Fruit fly (Drosophila melanogaster): Measurements from ENCODE around the gene cpo.

Gene cpo

DNA sequence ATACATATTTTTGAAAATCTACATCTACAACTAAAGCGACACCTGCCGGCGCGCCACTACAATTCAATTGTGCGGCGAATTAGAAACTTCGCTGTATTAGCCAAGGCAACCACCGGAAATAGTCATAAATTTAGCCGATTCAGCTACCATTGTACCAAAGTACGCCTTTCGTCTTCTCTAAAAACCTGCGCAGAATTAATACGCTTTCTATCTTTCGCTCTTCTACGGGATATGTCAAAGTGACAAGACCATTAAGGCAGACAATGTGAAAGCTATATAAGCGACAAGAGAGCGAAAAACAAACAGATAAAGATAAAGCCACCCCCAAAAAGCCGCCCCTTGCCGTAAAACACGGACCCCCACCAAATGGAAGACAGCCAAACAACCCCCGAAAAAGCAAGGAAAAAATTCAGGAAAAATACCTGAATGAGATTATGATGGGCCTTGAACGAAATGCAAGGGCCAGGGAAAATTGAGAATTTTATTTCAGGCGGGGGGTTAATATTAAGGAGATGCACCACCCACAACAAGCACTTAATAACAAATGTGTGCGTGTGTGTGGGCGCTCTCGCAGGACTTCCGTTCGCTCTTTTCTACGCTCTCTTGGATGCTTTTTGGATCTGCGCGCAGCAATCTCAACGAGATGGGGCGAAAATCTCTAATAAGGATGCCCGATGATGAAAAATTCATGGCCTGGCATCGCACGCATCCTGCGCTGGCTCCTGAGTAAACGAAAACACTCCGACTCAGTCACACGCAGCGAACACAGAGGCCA lies at the start of gene cpo:
cpo (plus strand) TSS at position 725 of the 775 bp plus-strand sequence.
- TF ChIP-seq CG8478 (optimal IDR thresholded peaks at IDR 0.05) (no peak), CTCF (optimal IDR thresholded peaks at IDR 0.05) (peak; percentile 83 to 89)

DNA sequence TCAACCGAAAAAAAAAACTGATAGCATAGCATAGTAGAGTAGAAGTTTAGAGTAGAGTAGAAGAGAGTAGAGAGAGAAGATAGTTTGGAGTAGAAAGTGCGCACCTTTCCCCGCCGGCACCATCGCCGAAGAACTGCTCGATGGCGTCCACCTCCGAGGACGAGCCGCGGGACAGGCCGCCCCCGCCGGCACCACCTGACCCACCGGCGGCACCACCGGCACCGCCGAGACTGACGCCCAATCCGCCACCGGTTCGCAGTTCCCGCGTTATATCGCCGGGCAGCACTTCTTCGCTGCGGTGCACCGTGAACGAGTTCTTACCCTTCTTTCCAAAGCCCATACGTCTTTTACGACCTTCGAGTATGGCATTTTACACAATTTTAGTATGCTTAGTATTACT lies 38.6 kb upstream of the cpo start:
- TF ChIP-seq CG8478 (optimal IDR thresholded peaks at IDR 0.05) (no peak), CTCF (optimal IDR thresholded peaks at IDR 0.05) (no peak)

DNA sequence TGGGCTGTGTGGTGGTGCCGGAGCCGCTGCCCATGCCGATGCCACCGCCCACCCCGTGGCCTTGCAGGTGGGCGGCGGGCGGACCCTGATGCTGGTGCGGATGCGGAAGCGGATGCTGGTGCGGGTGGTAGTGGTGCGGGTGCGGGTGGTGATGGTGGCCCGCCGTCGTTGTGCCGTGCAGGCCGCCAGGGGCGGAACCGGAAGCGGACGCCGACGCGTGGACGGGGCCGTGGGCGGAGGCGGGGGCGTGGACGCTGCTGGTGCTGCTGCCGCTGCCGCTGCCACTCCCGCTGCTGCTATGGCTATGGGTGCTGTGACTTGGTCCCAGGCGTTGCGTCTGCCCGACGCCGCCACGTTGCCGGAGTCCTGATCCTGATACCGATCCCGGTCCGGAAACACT lies 28.6 kb upstream of the cpo start:
- no peak for TF ChIP-seq CTCF (optimal IDR thresholded peaks at IDR 0.05)
- TF ChIP-seq CG8478 (optimal IDR thresholded peaks at IDR 0.05) = no peak

DNA sequence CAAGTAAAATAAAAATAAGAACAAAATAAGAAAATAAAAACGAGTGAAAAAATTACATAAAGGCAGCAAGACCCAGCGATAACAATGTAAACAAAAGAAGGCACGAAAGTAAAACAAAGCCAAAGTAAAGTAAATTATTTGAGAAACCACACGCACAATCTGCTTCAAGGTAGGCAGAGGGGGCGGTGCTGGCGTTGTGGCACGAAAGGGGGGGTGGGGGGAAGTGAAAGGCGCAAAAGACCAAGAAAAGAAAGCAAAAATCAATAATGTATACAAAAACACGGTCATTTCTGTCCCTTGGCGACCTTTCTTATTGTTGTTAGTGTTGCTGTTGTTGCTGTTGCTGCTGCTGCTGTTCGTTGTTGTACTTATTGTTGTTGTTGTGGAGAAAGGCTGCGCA lies 22.4 kb upstream of the cpo start:
- TF ChIP-seq CG8478 (optimal IDR thresholded peaks at IDR 0.05) = no peak
- TF ChIP-seq CTCF (optimal IDR thresholded peaks at IDR 0.05) = no peak

DNA sequence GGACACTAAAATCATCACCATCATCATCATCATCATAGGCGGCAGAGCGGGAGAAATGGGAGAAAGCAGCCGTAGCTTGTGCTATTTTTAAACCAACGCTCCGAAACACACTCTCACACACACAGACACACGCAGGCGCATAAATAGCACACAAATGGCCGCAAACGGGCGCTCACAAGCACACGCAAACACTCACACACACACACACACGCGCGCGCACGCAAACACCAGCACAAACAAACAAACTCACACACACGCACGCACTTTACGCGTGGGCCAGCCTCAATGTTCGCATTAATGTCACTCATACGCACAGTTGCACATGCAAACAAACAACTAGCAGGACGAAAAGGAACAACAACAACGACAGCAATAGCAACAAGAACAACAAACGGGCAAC lies 21.8 kb upstream of the cpo start:
- TF ChIP-seq CG8478 (optimal IDR thresholded peaks at IDR 0.05) (no peak), CTCF (optimal IDR thresholded peaks at IDR 0.05) (no peak)

DNA sequence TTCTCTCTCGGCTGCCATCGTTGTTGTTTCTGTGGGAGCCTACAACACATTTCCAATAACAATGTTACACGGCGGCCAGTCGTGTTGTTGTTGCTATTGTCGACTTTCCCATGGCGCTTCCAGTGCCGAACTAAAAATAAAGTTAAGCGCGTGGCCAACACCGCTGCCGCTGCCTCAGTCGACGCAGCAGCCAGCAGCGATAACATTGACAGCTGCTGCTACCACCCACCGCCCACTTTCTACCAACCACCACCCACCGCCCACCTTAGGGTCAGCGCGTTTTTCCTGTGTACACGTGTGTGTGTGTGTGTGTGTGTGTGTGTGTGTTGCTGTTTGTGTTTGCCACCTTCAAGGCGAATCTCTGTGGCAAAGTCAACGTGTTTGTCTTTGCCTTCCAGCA lies 18.6 kb upstream of the cpo start:
- TF ChIP-seq CG8478 (optimal IDR thresholded peaks at IDR 0.05) = no peak
- TF ChIP-seq CTCF (optimal IDR thresholded peaks at IDR 0.05) = no peak

DNA sequence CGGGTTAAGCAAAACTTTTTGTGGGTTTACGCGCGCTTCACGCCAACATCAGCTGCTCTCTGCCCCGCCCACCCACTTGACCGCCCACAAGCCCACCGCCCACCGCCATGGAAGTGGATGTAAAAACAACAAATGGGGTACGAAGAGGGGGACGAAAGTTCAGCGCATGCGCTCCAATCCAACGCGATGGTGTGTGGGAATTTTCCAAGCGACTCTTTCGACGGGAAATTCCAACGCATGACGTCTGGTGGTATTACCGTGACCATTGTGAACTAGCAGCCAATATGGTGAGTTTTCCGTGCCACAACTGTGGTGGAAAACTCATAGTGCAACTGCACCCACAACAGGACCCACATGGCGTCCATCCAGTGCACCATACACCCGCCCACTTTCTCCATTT lies 17.4 kb upstream of the cpo start:
- no peak for TF ChIP-seq CTCF (optimal IDR thresholded peaks at IDR 0.05)
- TF ChIP-seq CG8478 (optimal IDR thresholded peaks at IDR 0.05) = no peak

DNA sequence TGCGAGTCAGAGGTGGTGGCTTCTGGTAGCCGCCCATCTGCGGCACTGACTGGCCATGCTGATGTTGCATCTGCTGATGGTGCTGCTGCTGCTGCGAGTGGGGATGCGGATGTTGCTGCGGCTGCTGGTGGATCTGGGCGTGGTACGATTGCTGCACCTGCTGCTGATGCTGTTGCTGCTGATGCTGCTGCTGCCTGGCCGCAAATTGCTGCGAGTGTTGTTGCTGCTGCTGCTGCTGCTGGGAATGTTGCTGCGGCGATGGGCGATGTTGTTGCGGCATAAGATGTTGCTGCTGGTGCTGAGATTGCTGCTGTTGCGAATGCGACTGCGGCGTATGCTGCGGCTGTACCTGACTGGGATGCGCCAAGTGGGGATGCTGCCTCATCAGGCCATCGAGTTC lies 14.5 kb upstream of the cpo start:
- TF ChIP-seq CTCF (optimal IDR thresholded peaks at IDR 0.05) = no peak
- TF ChIP-seq CG8478 (optimal IDR thresholded peaks at IDR 0.05) = no peak

DNA sequence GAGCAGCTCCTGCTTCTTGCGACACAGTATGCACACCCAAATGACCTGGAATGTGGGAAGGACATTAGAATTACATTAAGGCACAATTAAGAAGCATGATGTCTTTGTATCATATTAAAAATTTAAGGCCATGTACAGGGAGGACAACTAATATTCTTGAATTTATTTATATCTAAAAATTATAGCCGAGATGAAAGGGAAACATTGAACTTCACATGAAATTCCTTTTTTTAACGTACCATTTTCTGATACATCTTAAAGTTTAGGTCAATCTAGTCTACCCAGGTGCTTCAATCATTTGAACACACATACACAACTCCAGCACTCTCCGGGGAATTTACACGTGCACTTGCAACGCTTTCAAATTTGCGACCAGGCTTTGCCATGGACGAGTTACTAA lies 13.5 kb upstream of the cpo start, which contains the start of gene CG12347:
CG12347 (plus strand) TSS at position 301 of the 400 bp plus-strand sequence.
- TF ChIP-seq CTCF (optimal IDR thresholded peaks at IDR 0.05) (no peak), CG8478 (optimal IDR thresholded peaks at IDR 0.05) (no peak)

DNA sequence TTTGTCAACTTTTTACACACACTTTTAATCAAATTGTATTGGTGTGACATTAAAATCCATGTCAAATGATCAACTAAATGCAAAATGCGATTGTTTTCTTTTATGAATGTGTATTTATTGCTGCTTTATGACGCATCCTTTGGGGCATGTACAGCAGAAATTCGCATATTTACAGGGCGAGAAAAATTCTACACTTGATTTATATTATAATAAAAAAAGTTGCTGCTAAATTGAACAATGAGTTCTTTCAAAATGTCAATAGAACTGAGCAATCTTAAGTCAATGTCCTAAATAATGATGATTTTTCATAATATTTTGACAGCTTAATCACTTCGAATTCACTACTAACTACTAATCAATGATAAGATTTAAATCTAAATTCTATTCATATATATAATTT lies 8.6 kb upstream of the cpo start, which contains the start of gene CG43445:
CG43445 (plus strand) TSS at position 301 of the 400 bp plus-strand sequence.
- TF ChIP-seq CG8478 (optimal IDR thresholded peaks at IDR 0.05) = no peak
- TF ChIP-seq CTCF (optimal IDR thresholded peaks at IDR 0.05) = no peak

DNA sequence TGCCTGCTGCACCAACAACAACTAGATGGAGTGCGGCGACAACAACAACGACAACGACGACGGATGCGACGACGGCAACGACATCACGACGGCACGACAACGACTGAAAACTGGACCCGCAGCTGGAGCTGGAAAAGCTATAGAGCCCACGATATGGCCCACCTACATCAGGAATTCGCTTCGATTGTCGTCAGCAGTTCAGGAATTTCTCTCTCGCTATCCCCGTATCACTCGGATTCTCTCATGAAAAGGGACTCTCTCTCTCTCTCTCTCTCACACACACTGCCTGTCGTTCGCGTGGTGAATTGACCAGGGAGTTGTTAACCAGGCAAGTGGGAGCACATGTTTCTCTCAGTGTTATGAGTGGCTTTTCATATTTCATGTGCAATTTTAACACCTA lies 3.2 kb upstream of the cpo start, which contains the start of gene Rim:
Rim (minus strand) TSS at position 101 of the 400 bp plus-strand sequence.
- TF ChIP-seq CG8478 (optimal IDR thresholded peaks at IDR 0.05) = no peak
- TF ChIP-seq CTCF (optimal IDR thresholded peaks at IDR 0.05) = no peak

DNA sequence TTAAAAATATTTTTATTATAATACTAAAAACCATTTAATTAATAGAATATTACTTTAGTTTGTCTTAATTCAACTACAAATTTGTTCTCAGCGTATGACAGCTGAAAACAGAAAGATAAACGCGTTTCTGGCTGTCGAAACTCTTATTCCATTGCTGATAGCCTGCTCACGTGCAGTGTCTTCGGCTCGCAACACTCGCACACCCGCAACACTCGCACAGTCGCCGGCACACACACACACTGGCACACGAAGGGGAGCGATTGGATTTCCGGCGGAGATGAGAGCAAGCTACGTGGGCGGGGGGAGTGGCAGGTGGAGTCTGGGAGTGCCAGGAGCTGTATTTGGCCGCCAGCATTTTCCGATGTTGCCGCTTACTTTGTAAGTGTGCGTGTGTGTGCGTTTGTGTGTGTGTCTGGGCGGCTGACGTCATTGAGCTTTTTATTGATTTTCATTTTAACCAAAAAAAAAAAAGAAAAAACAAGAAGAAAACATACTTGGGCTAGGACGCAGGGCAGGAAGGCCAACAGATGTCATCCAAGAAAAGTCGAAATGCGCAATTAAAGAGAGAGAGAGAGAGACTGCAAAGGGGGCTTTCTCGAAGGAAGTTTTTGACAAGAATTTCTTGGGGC lies 1.6 kb upstream of the cpo start:
- TF ChIP-seq CG8478 (optimal IDR thresholded peaks at IDR 0.05) (no peak), CTCF (optimal IDR thresholded peaks at IDR 0.05) (no peak)

DNA sequence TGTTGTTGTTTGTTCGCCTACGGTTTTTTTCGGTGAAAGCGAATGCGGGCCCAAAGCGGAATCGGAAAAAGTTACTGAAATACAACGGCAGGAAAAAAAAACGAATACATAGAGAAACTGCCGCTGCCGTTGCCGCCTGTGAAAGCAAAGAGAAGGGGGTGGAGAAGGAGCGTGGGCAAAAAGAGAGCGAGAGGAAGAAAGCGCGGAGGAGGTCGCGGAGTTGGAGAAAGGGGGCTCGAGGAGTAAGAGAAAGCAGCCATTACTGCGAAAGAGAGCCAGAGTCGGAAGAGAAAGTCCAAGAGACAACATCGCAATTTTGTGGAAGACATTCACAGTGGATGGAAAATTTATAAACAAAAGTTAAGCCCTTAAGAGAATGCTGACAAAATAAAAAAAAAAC lies 633 bp downstream of the cpo start:
- TF ChIP-seq CG8478 (optimal IDR thresholded peaks at IDR 0.05) (no peak), CTCF (optimal IDR thresholded peaks at IDR 0.05) (no peak)

DNA sequence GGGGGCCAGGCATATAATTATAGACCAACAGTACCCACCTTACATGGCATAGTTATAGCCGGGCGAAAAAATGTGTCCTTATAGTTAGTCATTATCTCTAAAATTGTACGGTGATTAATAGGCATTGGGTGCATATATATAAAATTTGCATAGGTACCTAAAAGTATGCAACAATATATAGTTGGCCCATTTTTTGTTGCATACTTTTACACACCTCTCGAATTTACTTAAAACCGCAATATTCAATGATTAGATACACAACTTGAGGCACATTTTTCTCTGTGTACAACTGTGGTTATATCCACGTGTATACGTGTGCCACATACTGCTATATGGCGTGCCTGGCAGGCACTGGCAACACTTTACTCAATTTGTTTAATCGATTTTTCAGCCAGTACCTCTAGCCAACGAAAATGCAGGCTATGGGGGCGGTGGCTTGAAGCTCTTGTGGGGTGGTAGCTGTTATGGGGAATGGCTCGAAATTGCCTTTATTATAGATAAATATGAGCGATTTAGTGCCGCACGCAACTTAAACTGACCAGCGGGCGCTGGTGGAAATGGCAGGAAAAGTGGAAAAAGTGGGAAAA lies 13.1 kb downstream of the cpo start:
- no peak for TF ChIP-seq CG8478 (optimal IDR thresholded peaks at IDR 0.05)
- TF ChIP-seq CTCF (optimal IDR thresholded peaks at IDR 0.05) = no peak

DNA sequence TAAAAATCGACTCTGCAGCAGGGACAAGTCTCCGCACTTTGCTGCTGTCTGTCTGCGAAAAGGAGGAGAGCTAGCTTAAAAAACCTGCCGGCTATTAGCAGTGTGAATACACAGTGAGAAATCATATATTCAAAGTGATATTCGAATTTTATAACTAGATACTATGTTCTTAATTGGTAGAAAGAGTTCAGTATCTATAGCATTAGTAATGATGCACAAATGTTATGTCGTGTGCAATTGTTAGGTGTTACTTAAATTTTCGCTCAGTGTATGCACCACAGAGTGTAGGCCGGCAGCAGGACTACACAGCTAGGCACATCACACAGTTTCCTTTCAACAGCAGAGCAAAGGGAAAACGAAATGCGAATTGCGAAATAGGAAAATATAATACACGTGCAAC lies 15.1 kb downstream of the cpo start:
- no peak for TF ChIP-seq CG8478 (optimal IDR thresholded peaks at IDR 0.05)
- no peak for TF ChIP-seq CTCF (optimal IDR thresholded peaks at IDR 0.05)

DNA sequence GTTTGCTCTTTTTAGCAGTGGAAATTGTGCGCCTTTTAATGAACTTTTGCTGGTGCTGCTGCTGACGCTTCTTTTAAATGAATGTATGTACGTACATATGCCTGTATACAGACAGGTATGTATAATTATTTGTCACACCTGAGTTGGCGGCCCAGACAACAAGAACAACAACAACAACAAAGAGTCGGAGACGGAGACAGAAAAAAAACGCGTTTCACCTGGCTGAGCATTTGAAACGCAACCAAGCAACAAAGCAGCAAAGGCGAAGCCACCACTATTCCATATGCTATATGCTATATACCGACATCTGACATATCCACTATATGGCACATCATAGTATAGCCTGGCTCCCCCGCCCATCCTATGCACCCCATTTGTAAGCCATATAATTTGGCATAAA lies 19.1 kb downstream of the cpo start:
- TF ChIP-seq CG8478 (optimal IDR thresholded peaks at IDR 0.05) (no peak), CTCF (optimal IDR thresholded peaks at IDR 0.05) (no peak)
